Worm (Caenorhabditis elegans) whole organism, young adult: Measurements from ENCODE around the gene mrpl-36.

Experiments
- B0019.2 ChIP-seq: fragments of 200-800 bp; sonication (Bioruptor generic); conservative IDR thresholded peaks from 2 replicates; pipeline ENCODE4 v1.3.6; 2022; ENCODE audit warnings: missing genetic modification reagents, missing genetic modification characterization, missing compliant biosample characterization
- D2030.7 ChIP-seq: fragments of 200-800 bp; sonication (Bioruptor generic); IDR thresholded peaks from 2 replicates; pipeline ENCODE4 v1.3.6; 2022; ENCODE audit warnings: missing genetic modification reagents, missing genetic modification characterization, missing compliant biosample characterization
- F22D6.2 ChIP-seq: sonication (generic microtip); optimal IDR thresholded peaks from 2 replicates; lab custom pipeline; 2016; ENCODE audit warnings: mild to moderate bottlenecking, missing genetic modification characterization, missing compliant biosample characterization
- F23B12.7 ChIP-seq: sonication (generic microtip); optimal IDR thresholded peaks from 2 replicates; lab custom pipeline; 2017; ENCODE audit warnings: missing genetic modification characterization, mild to moderate bottlenecking, missing compliant biosample characterization, antibody characterized with exemption, moderate library complexity; ENCODE audit not compliant: insufficient read depth
- F33H1.4 ChIP-seq: fragments of 200-800 bp; sonication (Bioruptor generic); IDR thresholded peaks from 2 replicates; pipeline ENCODE4 v1.3.6; 2022; ENCODE audit warnings: missing genetic modification reagents, missing genetic modification characterization, missing compliant biosample characterization
- F39B2.1 ChIP-seq: fragments of 200-800 bp; sonication (Bioruptor generic); IDR thresholded peaks from 2 replicates; pipeline ENCODE4 v1.3.6; 2022; ENCODE audit warnings: missing genetic modification reagents, missing genetic modification characterization, missing compliant biosample characterization
- F55B11.4 ChIP-seq: sonication (generic microtip); optimal IDR thresholded peaks from 2 replicates; lab custom pipeline; 2016; ENCODE audit warnings: missing compliant biosample characterization, missing genetic modification characterization, borderline replicate concordance; ENCODE audit not compliant: insufficient read depth
- F57C9.4 ChIP-seq: sonication (generic microtip); optimal IDR thresholded peaks from 2 replicates; lab custom pipeline; 2017; ENCODE audit warnings: mild to moderate bottlenecking, missing genetic modification characterization, missing compliant biosample characterization
- Y67H2A.10 ChIP-seq: fragments of 200-800 bp; sonication (Bioruptor generic); conservative IDR thresholded peaks from 2 replicates; pipeline ENCODE4 v1.3.6; 2022; ENCODE audit warnings: missing genetic modification reagents, missing genetic modification characterization, missing compliant biosample characterization
- ama-1 ChIP-seq, 3 experiments: fragments of 150-350 bp in 1 of 3; sonication (generic microtip) in 2 of 3; optimal IDR thresholded peaks; 2 replicates each; lab custom pipeline; 2014 to 2018; ENCODE audit warnings: missing biosample characterization in 2 of 3, missing genetic modification characterization in 2 of 3, missing genetic modification reagents in 2 of 3
- attf-3 ChIP-seq: fragments of 200-800 bp; sonication (Bioruptor generic); conservative IDR thresholded peaks from 2 replicates; pipeline ENCODE4 v1.3.6; 2022; ENCODE audit warnings: missing genetic modification reagents, missing genetic modification characterization, missing compliant biosample characterization
- bed-1 ChIP-seq: fragments of 200-800 bp; sonication (Bioruptor generic); IDR thresholded peaks from 2 replicates; pipeline ENCODE4 v1.3.6; 2022; ENCODE audit warnings: missing genetic modification reagents, missing genetic modification characterization, missing compliant biosample characterization
- cebp-2 ChIP-seq: fragments of 200-800 bp; sonication (Bioruptor generic); IDR thresholded peaks from 2 replicates; pipeline ENCODE4 v1.3.6; 2022; ENCODE audit warnings: missing genetic modification characterization, missing compliant biosample characterization
- ceh-27 ChIP-seq: fragments of 200-800 bp; sonication (Bioruptor generic); optimal IDR thresholded peaks from 2 replicates; lab custom pipeline; 2018; ENCODE audit warnings: mild to moderate bottlenecking, missing genetic modification characterization, moderate library complexity, missing compliant biosample characterization
- dpl-1 ChIP-seq: fragments of 150-350 bp; optimal IDR thresholded peaks from 2 replicates; lab custom pipeline; 2014; ENCODE audit warnings: missing biosample characterization, missing genetic modification reagents, missing genetic modification characterization
- gei-17 ChIP-seq: fragments of 200-800 bp; sonication (Bioruptor generic); optimal IDR thresholded peaks from 2 replicates; lab custom pipeline; 2018; ENCODE audit warnings: mild to moderate bottlenecking, missing genetic modification characterization, missing compliant biosample characterization
- hlh-26 ChIP-seq: fragments of 200-800 bp; sonication (Bioruptor generic); conservative IDR thresholded peaks from 2 replicates; pipeline ENCODE4 v1.3.6; 2022; ENCODE audit warnings: missing genetic modification reagents, missing genetic modification characterization, missing compliant biosample characterization
- hmg-20 ChIP-seq: fragments of 200-800 bp; sonication (Bioruptor generic); IDR thresholded peaks from 2 replicates; pipeline ENCODE4 v1.3.6; 2022; ENCODE audit warnings: missing genetic modification reagents, missing genetic modification characterization, missing compliant biosample characterization
- lag-1 ChIP-seq: fragments of 200-800 bp; sonication (Bioruptor generic); IDR thresholded peaks from 2 replicates; pipeline ENCODE4 v1.3.6; 2022; ENCODE audit warnings: missing genetic modification reagents, missing genetic modification characterization, missing compliant biosample characterization
- let-607 ChIP-seq, 2 experiments: fragments of 200-800 bp in 1 of 2; sonication (Bioruptor generic) in 1 of 2; sonication (generic microtip) in 1 of 2; optimal IDR thresholded peaks; 2 replicates each; lab custom pipeline; 2016 to 2018; ENCODE audit warnings: mild to moderate bottlenecking in 2 of 2, missing compliant biosample characterization in 2 of 2, missing genetic modification characterization in 2 of 2, moderate library complexity in 2 of 2, missing genotype in 1 of 2
- lin-26 ChIP-seq: fragments of 200-800 bp; sonication (Bioruptor generic); IDR thresholded peaks from 2 replicates; pipeline ENCODE4 v1.3.6; 2022; ENCODE audit warnings: missing genetic modification reagents, missing genetic modification characterization, missing compliant biosample characterization
- lin-40 ChIP-seq: sonication (generic microtip); optimal IDR thresholded peaks from 2 replicates; lab custom pipeline; 2016; ENCODE audit warnings: missing genetic modification characterization, mild to moderate bottlenecking, missing compliant biosample characterization, missing genotype, missing genetic modification reagents
- lin-54 ChIP-seq: fragments of 200-800 bp; sonication (Bioruptor generic); optimal IDR thresholded peaks from 2 replicates; lab custom pipeline; 2018; ENCODE audit warnings: mild to moderate bottlenecking, missing genetic modification characterization, missing compliant biosample characterization
- madf-8 ChIP-seq: fragments of 200-800 bp; sonication (Bioruptor generic); conservative IDR thresholded peaks from 2 replicates; pipeline ENCODE4 v1.3.6; 2022; ENCODE audit warnings: missing genetic modification reagents, missing genetic modification characterization, missing compliant biosample characterization
- mcd-1 ChIP-seq: fragments of 200-800 bp; sonication (Bioruptor generic); IDR thresholded peaks from 2 replicates; pipeline ENCODE4 v1.3.6; 2022; ENCODE audit warnings: missing genetic modification reagents, missing genetic modification characterization, missing compliant biosample characterization
- mel-28 ChIP-seq: sonication (generic microtip); optimal IDR thresholded peaks from 2 replicates; lab custom pipeline; 2016; ENCODE audit warnings: borderline replicate concordance, mild to moderate bottlenecking, missing genetic modification characterization, missing compliant biosample characterization
- mxl-1 ChIP-seq: sonication (generic microtip); optimal IDR thresholded peaks from 2 replicates; lab custom pipeline; 2016; ENCODE audit warnings: missing genetic modification characterization, missing compliant biosample characterization
- nfya-1 ChIP-seq: sonication (generic microtip); optimal IDR thresholded peaks from 2 replicates; lab custom pipeline; 2017; ENCODE audit warnings: antibody characterized with exemption, missing compliant biosample characterization, missing genetic modification characterization, borderline replicate concordance; ENCODE audit not compliant: insufficient read depth
- nhr-80 ChIP-seq: sonication (generic microtip); optimal IDR thresholded peaks from 2 replicates; lab custom pipeline; 2016; ENCODE audit warnings: missing genetic modification characterization, missing compliant biosample characterization
- nhr-90 ChIP-seq: sonication (generic microtip); optimal IDR thresholded peaks from 2 replicates; lab custom pipeline; 2016; ENCODE audit warnings: missing genotype, mild to moderate bottlenecking, missing genetic modification characterization, missing compliant biosample characterization
- pbrm-1 ChIP-seq: fragments of 200-800 bp; sonication (Bioruptor generic); IDR thresholded peaks from 2 replicates; pipeline ENCODE4 v1.3.6; 2022; ENCODE audit warnings: missing genetic modification reagents, missing genetic modification characterization, missing compliant biosample characterization
- snpc-3.4 ChIP-seq: sonication (generic microtip); optimal IDR thresholded peaks from 2 replicates; lab custom pipeline; 2017; ENCODE audit warnings: missing genetic modification characterization, mild to moderate bottlenecking, missing compliant biosample characterization, antibody characterized with exemption, moderate library complexity, missing genotype, missing genetic modification reagents
- somi-1 ChIP-seq: fragments of 200-800 bp; sonication (Bioruptor generic); optimal IDR thresholded peaks from 2 replicates; lab custom pipeline; 2018; ENCODE audit warnings: mild to moderate bottlenecking, missing genetic modification characterization, missing compliant biosample characterization
- sptf-2 ChIP-seq: fragments of 200-800 bp; sonication (Bioruptor generic); optimal IDR thresholded peaks from 2 replicates; lab custom pipeline; 2018; ENCODE audit warnings: mild to moderate bottlenecking, missing genetic modification characterization, missing compliant biosample characterization
- tlf-1 ChIP-seq: fragments of 200-800 bp; sonication (Bioruptor generic); optimal IDR thresholded peaks from 2 replicates; lab custom pipeline; 2018; ENCODE audit warnings: mild to moderate bottlenecking, missing genetic modification characterization, missing compliant biosample characterization
- ztf-18 ChIP-seq: sonication (generic microtip); optimal IDR thresholded peaks from 2 replicates; lab custom pipeline; 2016; ENCODE audit warnings: missing genotype, mild to moderate bottlenecking, missing genetic modification characterization, missing compliant biosample characterization
- ztf-22 ChIP-seq: fragments of 200-800 bp; sonication (Bioruptor generic); optimal IDR thresholded peaks from 2 replicates; lab custom pipeline; 2018; ENCODE audit warnings: mild to moderate bottlenecking, missing genetic modification characterization, moderate library complexity, missing compliant biosample characterization
- ztf-25 ChIP-seq: fragments of 200-800 bp; sonication (Bioruptor generic); IDR thresholded peaks from 2 replicates; pipeline ENCODE4 v1.3.6; 2022; ENCODE audit warnings: missing genetic modification reagents, missing genetic modification characterization, missing compliant biosample characterization
- ztf-6 ChIP-seq: fragments of 200-800 bp; sonication (Bioruptor generic); IDR thresholded peaks from 2 replicates; pipeline ENCODE4 v1.3.6; 2022; ENCODE audit warnings: missing genetic modification reagents, missing genetic modification characterization, missing compliant biosample characterization

Gene mrpl-36

ce11 chrIII:9885609-9886008 lies 37.7 kb upstream of the mrpl-36 start:
- TF ChIP-seq let-607 (tag; optimal IDR thresholded peaks at IDR 0.05; lab: Kevin White, UChicago) (no peak), nhr-90 (tag; lab: Kevin White, UChicago) (no peak), ztf-22 (GFP tag; lab: Kevin White, UChicago) (no peak), nfya-1 (tag; lab: Kevin White, UChicago) (no peak), hmg-20 (GFP tag; lab: Robert Waterston, UW) (no peak), nhr-80 (tag; lab: Kevin White, UChicago) (no peak), B0019.2 (no peak), lin-26 (GFP tag; lab: Robert Waterston, UW) (no peak), F23B12.7 (tag; lab: Kevin White, UChicago) (no peak), snpc-3.4 (tag; lab: Kevin White, UChicago) (no peak)
- TF ChIP-seq, all 124 proteins: peak for 0

ce11 chrIII:9878828-9879227 lies 30.9 kb upstream of the mrpl-36 start, which contains the start of gene ZK757.2:
Gene ZK757.2 (minus strand): TSS chrIII:9878928.
- no peak for TF ChIP-seq F22D6.2 (tag; lab: Kevin White, UChicago)
- no peak for TF ChIP-seq pbrm-1 (GFP tag; lab: Robert Waterston, UW)
- TF ChIP-seq madf-8 = no peak
- no peak for TF ChIP-seq Y67H2A.10 (GFP tag; lab: Robert Waterston, UW)
- TF ChIP-seq F33H1.4 = no peak
- no peak for TF ChIP-seq lag-1 (GFP tag; lab: Robert Waterston, UW)
- no peak for TF ChIP-seq attf-3 (GFP tag; lab: Robert Waterston, UW)

ce11 chrIII:9876951-9877350 lies 29.0 kb upstream of the mrpl-36 start, which contains the start of gene ZK757.10:
Gene ZK757.10 (plus strand): TSS chrIII:9877251.
- TF ChIP-seq Y67H2A.10 (GFP tag; lab: Robert Waterston, UW) = no peak
- TF ChIP-seq gei-17 (GFP tag; lab: Kevin White, UChicago) = no peak
- TF ChIP-seq F55B11.4 = no peak
- no peak for TF ChIP-seq dpl-1 (GFP tag; lab: Kevin White, UChicago)
- TF ChIP-seq cebp-2 = no peak
- no peak for TF ChIP-seq somi-1
- TF ChIP-seq ama-1 (optimal IDR thresholded peaks at IDR 0.05; lab: Kevin White, UChicago) = no peak
- no peak for TF ChIP-seq ama-1 (GFP tag; optimal IDR thresholded peaks at IDR 0.05; lab: Kevin White, UChicago)
- no peak for TF ChIP-seq ztf-18 (tag; lab: Kevin White, UChicago)
- TF ChIP-seq F57C9.4 (tag; lab: Kevin White, UChicago) = no peak
- TF ChIP-seq hlh-26 (GFP tag; lab: Robert Waterston, UW) = no peak
- no peak for TF ChIP-seq lin-54 (GFP tag; lab: Kevin White, UChicago)
- no peak for TF ChIP-seq tlf-1
- no peak for TF ChIP-seq ceh-27 (GFP tag; lab: Kevin White, UChicago)
- no peak for TF ChIP-seq D2030.7 (GFP tag; lab: Robert Waterston, UW)
- no peak for TF ChIP-seq sptf-2 (GFP tag; lab: Kevin White, UChicago)
- TF ChIP-seq, all 124 proteins: peak for 0

- TF ChIP-seq ztf-22 (GFP tag; lab: Kevin White, UChicago) = no peak
- TF ChIP-seq mel-28 = no peak
- TF ChIP-seq lin-40 (tag; lab: Kevin White, UChicago) = no peak
- TF ChIP-seq let-607 (tag; optimal IDR thresholded peaks at IDR 0.05; lab: Kevin White, UChicago) = no peak
- no peak for TF ChIP-seq ztf-6 (GFP tag; lab: Robert Waterston, UW)
- no peak for TF ChIP-seq lin-54 (GFP tag; lab: Kevin White, UChicago)
- TF ChIP-seq mxl-1 (tag; lab: Kevin White, UChicago) = no peak
- no peak for TF ChIP-seq mcd-1
- TF ChIP-seq pbrm-1 (GFP tag; lab: Robert Waterston, UW) = no peak
- TF ChIP-seq bed-1 = no peak
- no peak for TF ChIP-seq somi-1
- no peak for TF ChIP-seq nhr-90 (tag; lab: Kevin White, UChicago)
- TF ChIP-seq hlh-26 (GFP tag; lab: Robert Waterston, UW) = no peak
- no peak for TF ChIP-seq F39B2.1
- no peak for TF ChIP-seq ztf-25 (GFP tag; lab: Robert Waterston, UW)
These were observed 26.6 kb upstream of the mrpl-36 start for ce11 chrIII:9874515-9874914.
